Fruit fly (Drosophila melanogaster): ENCODE results near the gene CG7512.

Gene CG7512

DNA sequence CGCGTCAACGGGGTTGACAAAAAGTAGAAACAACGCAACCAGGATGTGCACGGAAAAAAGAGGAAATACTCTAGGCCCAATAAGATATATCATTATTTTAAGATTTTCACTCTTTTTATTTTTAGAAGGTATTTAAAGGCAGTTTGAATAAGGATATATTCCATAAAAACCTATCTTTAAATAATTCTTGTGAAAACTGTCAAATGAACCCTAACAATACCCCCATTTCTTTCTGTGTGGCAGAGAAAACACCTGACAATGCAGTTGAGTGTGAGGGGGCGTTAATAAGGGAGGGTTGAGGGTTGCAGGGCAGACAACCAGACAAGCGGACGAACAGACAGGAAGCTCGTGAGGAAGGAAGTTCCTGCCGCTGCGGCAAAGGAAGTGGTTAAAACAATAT lies 38.4 kb downstream of the CG7512 start:
- no peak for TF ChIP-seq insv (optimal IDR thresholded peaks at IDR 0.05)
- no peak for TF ChIP-seq Myc (optimal IDR thresholded peaks at IDR 0.05)
- TF ChIP-seq h (optimal IDR thresholded peaks at IDR 0.05): no peak
- no peak for TF ChIP-seq Sin3A (optimal IDR thresholded peaks at IDR 0.05)
- no peak for TF ChIP-seq psq (optimal IDR thresholded peaks at IDR 0.05)
- TF ChIP-seq ttk (optimal IDR thresholded peaks at IDR 0.05): no peak

DNA sequence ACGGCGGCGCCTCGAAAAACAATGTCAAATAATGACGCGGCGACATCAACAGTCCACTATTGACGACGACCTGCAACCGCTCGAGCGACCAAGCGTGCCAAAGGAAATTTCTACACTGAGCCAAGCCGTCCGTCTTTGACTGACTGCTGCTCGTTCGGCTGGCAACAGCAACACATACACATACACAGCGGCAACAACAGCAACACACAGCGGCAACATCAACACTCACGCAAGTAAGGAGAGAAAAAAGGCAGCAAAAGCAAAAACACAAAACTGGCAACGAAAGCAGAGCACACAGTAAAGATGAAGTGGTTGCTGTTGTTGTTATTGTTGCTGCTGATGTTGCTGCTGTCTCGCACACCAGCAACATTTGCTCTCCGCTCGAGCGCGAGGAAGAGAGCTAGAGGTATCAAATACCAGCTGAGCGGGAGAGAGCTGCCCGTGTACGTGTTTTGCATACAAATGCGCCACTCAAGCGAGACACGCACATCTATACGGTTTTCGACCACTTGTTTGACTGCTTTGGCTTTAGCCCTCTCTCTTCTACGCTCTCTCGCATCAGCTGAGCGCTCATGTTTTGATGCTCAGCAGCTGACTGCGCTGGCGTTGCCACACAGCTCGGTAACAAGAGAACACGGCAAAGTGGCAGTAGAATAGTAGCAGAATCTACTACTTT lies 39.6 kb downstream of the CG7512 start:
- TF ChIP-seq h (optimal IDR thresholded peaks at IDR 0.05): no peak

dm6 chr3L:11553672-11554068 lies 40.2 kb downstream of the CG7512 start:
- TF ChIP-seq h (optimal IDR thresholded peaks at IDR 0.05) (no peak), Myc (optimal IDR thresholded peaks at IDR 0.05) (no peak), ttk (optimal IDR thresholded peaks at IDR 0.05) (no peak), insv (optimal IDR thresholded peaks at IDR 0.05) (no peak), psq (optimal IDR thresholded peaks at IDR 0.05) (no peak), Sin3A (optimal IDR thresholded peaks at IDR 0.05) (no peak)

DNA sequence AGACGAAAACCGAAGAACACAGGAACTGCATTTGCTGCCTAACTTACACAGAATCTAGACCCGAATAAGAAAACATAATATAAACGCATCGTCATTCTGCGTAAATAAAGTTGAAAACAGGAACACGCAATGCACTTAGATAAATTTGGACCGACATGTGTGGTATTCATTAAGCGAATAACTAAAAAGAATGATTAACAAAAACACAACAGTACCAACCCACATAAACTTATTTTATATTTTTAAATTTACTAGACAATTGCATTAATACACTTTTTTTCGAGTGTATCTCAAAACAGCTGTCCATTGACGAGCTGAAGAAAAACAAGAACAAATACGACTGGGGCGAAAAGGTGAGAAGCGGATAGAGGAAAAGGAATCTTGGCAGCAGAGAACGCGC lies 40.8 kb downstream of the CG7512 start:
- TF ChIP-seq insv (optimal IDR thresholded peaks at IDR 0.05): no peak
- TF ChIP-seq psq (optimal IDR thresholded peaks at IDR 0.05): no peak
- TF ChIP-seq Myc (optimal IDR thresholded peaks at IDR 0.05): no peak
- no peak for TF ChIP-seq ttk (optimal IDR thresholded peaks at IDR 0.05)
- no peak for TF ChIP-seq Sin3A (optimal IDR thresholded peaks at IDR 0.05)
- TF ChIP-seq h (optimal IDR thresholded peaks at IDR 0.05): no peak

- no peak for TF ChIP-seq Sin3A (optimal IDR thresholded peaks at IDR 0.05)
- TF ChIP-seq Myc (optimal IDR thresholded peaks at IDR 0.05): no peak
- no peak for TF ChIP-seq insv (optimal IDR thresholded peaks at IDR 0.05)
- no peak for TF ChIP-seq ttk (optimal IDR thresholded peaks at IDR 0.05)
- no peak for TF ChIP-seq h (optimal IDR thresholded peaks at IDR 0.05)
- TF ChIP-seq psq (optimal IDR thresholded peaks at IDR 0.05): no peak
Observed at dm6 chr3L:11554796-11555195, 41.3 kb downstream of the CG7512 start.

- TF ChIP-seq Myc (optimal IDR thresholded peaks at IDR 0.05) (no peak), psq (optimal IDR thresholded peaks at IDR 0.05) (no peak), Sin3A (optimal IDR thresholded peaks at IDR 0.05) (no peak), ttk (optimal IDR thresholded peaks at IDR 0.05) (no peak), insv (optimal IDR thresholded peaks at IDR 0.05) (no peak), h (optimal IDR thresholded peaks at IDR 0.05) (no peak)
Observed at dm6 chr3L:11555662-11556460, 42.4 kb downstream of the CG7512 start.

dm6 chr3L:11556637-11557036 lies 43.1 kb downstream of the CG7512 start:
- TF ChIP-seq insv (optimal IDR thresholded peaks at IDR 0.05) (no peak), h (optimal IDR thresholded peaks at IDR 0.05) (no peak), Sin3A (optimal IDR thresholded peaks at IDR 0.05) (no peak), Myc (optimal IDR thresholded peaks at IDR 0.05) (no peak), psq (optimal IDR thresholded peaks at IDR 0.05) (no peak), ttk (optimal IDR thresholded peaks at IDR 0.05) (no peak)

dm6 chr3L:11557209-11557608 lies 43.7 kb downstream of the CG7512 start:
- TF ChIP-seq Sin3A (optimal IDR thresholded peaks at IDR 0.05) (no peak), insv (optimal IDR thresholded peaks at IDR 0.05) (no peak), h (optimal IDR thresholded peaks at IDR 0.05) (no peak), Myc (optimal IDR thresholded peaks at IDR 0.05) (no peak), psq (optimal IDR thresholded peaks at IDR 0.05) (no peak), ttk (optimal IDR thresholded peaks at IDR 0.05) (no peak)

dm6 chr3L:11560885-11561284 lies 47.4 kb downstream of the CG7512 start:
- TF ChIP-seq Sin3A (optimal IDR thresholded peaks at IDR 0.05): no peak
- no peak for TF ChIP-seq Myc (optimal IDR thresholded peaks at IDR 0.05)
- no peak for TF ChIP-seq insv (optimal IDR thresholded peaks at IDR 0.05)

DNA sequence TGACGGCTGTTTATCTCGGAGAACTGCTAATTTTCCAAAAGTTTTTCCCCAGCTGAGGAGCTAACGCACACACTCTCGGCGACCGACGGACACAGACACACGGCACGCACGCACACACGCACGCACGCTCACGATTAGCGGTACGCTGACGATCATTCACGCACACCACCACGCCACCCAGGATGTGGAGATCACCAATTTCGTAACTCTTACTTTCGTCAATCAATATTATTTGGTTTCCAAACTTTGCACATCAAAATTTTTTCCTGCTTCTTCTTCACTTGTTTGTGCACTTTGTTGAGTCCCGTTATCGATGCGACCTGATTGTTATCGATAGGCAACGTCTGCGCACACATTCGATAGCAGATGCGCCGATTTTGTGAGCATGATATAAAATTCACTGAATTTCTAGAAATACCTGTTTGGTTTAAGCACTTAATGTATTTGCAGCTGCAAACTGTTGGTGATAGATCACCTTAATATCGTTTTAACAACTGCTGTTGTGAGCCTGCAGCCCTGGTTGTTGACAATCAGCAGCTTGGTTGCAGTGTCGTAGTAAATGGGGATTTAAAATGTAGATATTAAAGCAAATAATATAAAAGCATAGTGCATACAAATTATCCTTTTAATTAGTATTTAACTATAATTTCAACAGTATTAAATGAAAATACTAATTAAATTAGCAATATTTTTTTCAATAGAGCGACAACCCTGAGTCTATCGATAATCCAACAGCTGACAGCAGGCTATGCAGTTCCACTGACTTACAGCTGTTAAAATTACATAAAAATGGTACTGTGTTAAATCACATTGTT lies 48.6 kb downstream of the CG7512 start, which contains the start of the genes CG7394 and Mob2:
Gene CG7394, plus strand, starts transcription at position 51 of the 815 bp plus-strand sequence.
Gene Mob2, minus strand, starts transcription at position 288 of the 815 bp plus-strand sequence.
- TF ChIP-seq Sin3A (optimal IDR thresholded peaks at IDR 0.05) (no peak), insv (optimal IDR thresholded peaks at IDR 0.05) (no peak), Myc (optimal IDR thresholded peaks at IDR 0.05) (no peak), ttk (optimal IDR thresholded peaks at IDR 0.05) (no peak), psq (optimal IDR thresholded peaks at IDR 0.05) (no peak), h (optimal IDR thresholded peaks at IDR 0.05) (no peak)

dm6 chr3L:11563972-11564533 lies 50.5 kb downstream of the CG7512 start, which contains the start of the genes CG46412 and CG33267:
Gene CG46412 (minus strand): TSS chr3L:11564072.
Gene CG33267 (plus strand): TSS chr3L:11564483.
- TF ChIP-seq psq (optimal IDR thresholded peaks at IDR 0.05) (no peak), insv (optimal IDR thresholded peaks at IDR 0.05) (no peak), Sin3A (optimal IDR thresholded peaks at IDR 0.05) (no peak), h (optimal IDR thresholded peaks at IDR 0.05) (no peak), Myc (optimal IDR thresholded peaks at IDR 0.05) (no peak)

Measured in Kc167 (cell line).